Fruit fly (Drosophila melanogaster): ENCODE data around the gene CG16865.

CG16865 gene

dm6 chr2L:13833058-13833457, 21.7 kb downstream of the CG16865 start, which contains the start of the genes GatC, PolG2 and Polr2C:
TSS of gene GatC (minus strand) at chr2L:13833105.
TSS of gene PolG2 (minus strand) at chr2L:13833105.
TSS of gene Polr2C (plus strand) at chr2L:13833337.
- TF ChIP-seq CG1620 (GFP tag; optimal IDR thresholded peaks at IDR 0.05) (peak; percentile 12), CG14711 (tag; optimal IDR thresholded peaks at IDR 0.05) (peak; percentile 19), CG33017 (tag; optimal IDR thresholded peaks at IDR 0.05) (peak; percentile 11), Mnt (GFP tag; optimal IDR thresholded peaks at IDR 0.05) (peak; percentile 38), CG7101 (tag; optimal IDR thresholded peaks at IDR 0.05) (peak; percentile 53), kay (GFP tag; ENCODE audit: borderline replicate concordance) (no peak), toe (GFP tag; optimal IDR thresholded peaks at IDR 0.05) (no peak), Crg-1 (GFP tag; optimal IDR thresholded peaks at IDR 0.05) (peak; percentile 33), tj (GFP tag; optimal IDR thresholded peaks at IDR 0.05) (peak; percentile 0)

- peak; percentile 99 for TF ChIP-seq Crg-1 (GFP tag; optimal IDR thresholded peaks at IDR 0.05)
- peak; percentile 99 for TF ChIP-seq CG7045 (GFP tag; optimal IDR thresholded peaks at IDR 0.05)
- TF ChIP-seq kay (GFP tag; ENCODE audit: borderline replicate concordance), result no peak
- peak; percentile 98 for TF ChIP-seq Mnt (GFP tag; optimal IDR thresholded peaks at IDR 0.05)
- TF ChIP-seq CG12768 (GFP tag; optimal IDR thresholded peaks at IDR 0.05), result peak; percentile 99
- TF ChIP-seq ovo (GFP tag; optimal IDR thresholded peaks at IDR 0.05), result peak; percentile 98
- TF ChIP-seq CG33017 (tag; optimal IDR thresholded peaks at IDR 0.05), result peak; percentile 100
- TF ChIP-seq pad (GFP tag; optimal IDR thresholded peaks at IDR 0.05), result peak; percentile 93
- peak; percentile 100 for TF ChIP-seq CG5204 (GFP tag; optimal IDR thresholded peaks at IDR 0.05)
- TF ChIP-seq CG7101 (tag; optimal IDR thresholded peaks at IDR 0.05), result peak; percentile 100
- peak; percentile 99 for TF ChIP-seq Clk (GFP tag; optimal IDR thresholded peaks at IDR 0.05)
- peak; percentile 99 for TF ChIP-seq toe (GFP tag; optimal IDR thresholded peaks at IDR 0.05)
- peak; percentile 100 for TF ChIP-seq bab1 (GFP tag; optimal IDR thresholded peaks at IDR 0.05)
- TF ChIP-seq Hr96 (GFP tag; optimal IDR thresholded peaks at IDR 0.05), result peak; percentile 99
- TF ChIP-seq tj (GFP tag; optimal IDR thresholded peaks at IDR 0.05), result peak; percentile 91
- TF ChIP-seq CG14711 (tag; optimal IDR thresholded peaks at IDR 0.05), result peak; percentile 98
- peak; percentile 98 for TF ChIP-seq CG11617 (GFP tag; optimal IDR thresholded peaks at IDR 0.05)
- TF ChIP-seq CG1620 (GFP tag; optimal IDR thresholded peaks at IDR 0.05), result peak; percentile 99
- TF ChIP-seq cnc (optimal IDR thresholded peaks at IDR 0.05), result no peak
- peak; percentile 91 for TF ChIP-seq cic (GFP tag; optimal IDR thresholded peaks at IDR 0.05)
Observed at dm6 chr2L:13835002-13835910, 23.9 kb downstream of the CG16865 start, which contains the start of the genes mRpS23 and CenG1A. TSS of gene mRpS23 (minus strand) at chr2L:13835072. TSS of gene CenG1A (plus strand) at chr2L:13835564.

DNA sequence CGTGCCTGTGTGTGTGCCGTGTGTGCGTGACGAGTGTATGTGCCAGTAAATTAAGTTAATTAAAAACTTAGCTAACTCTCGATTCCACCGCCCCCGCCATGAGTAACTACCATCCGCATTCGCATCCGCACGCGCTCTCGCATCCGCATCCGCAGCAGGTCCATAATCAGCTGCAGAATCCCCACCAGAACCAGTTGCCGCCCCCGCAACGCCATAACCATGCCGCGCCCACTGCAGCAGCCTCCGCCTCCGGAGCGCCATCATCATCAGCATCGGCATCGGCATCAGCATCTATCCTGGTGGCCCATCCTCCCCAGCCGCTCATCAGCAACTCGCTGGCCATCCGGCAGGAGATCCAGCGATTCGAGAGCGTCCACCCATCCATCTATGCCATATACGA, 24.6 kb downstream of the CG16865 start:
- no peak for TF ChIP-seq CG1620 (GFP tag; optimal IDR thresholded peaks at IDR 0.05)
- no peak for TF ChIP-seq Clk (GFP tag; optimal IDR thresholded peaks at IDR 0.05)
- TF ChIP-seq CG5204 (GFP tag; optimal IDR thresholded peaks at IDR 0.05), result no peak
- TF ChIP-seq kay (GFP tag; ENCODE audit: borderline replicate concordance), result no peak
- TF ChIP-seq CG7101 (tag; optimal IDR thresholded peaks at IDR 0.05), result no peak
- TF ChIP-seq ovo (GFP tag; optimal IDR thresholded peaks at IDR 0.05), result no peak
- no peak for TF ChIP-seq CG33017 (tag; optimal IDR thresholded peaks at IDR 0.05)
- TF ChIP-seq Mnt (GFP tag; optimal IDR thresholded peaks at IDR 0.05), result no peak
- TF ChIP-seq Crg-1 (GFP tag; optimal IDR thresholded peaks at IDR 0.05), result no peak
- TF ChIP-seq CG12768 (GFP tag; optimal IDR thresholded peaks at IDR 0.05), result no peak
- no peak for TF ChIP-seq pad (GFP tag; optimal IDR thresholded peaks at IDR 0.05)
- TF ChIP-seq Hr96 (GFP tag; optimal IDR thresholded peaks at IDR 0.05), result no peak

dm6 chr2L:13837579-13837978, 26.3 kb downstream of the CG16865 start:
- no peak for TF ChIP-seq cnc (optimal IDR thresholded peaks at IDR 0.05)
- no peak for TF ChIP-seq Crg-1 (GFP tag; optimal IDR thresholded peaks at IDR 0.05)
- TF ChIP-seq CG33017 (tag; optimal IDR thresholded peaks at IDR 0.05), result no peak
- no peak for TF ChIP-seq pad (GFP tag; optimal IDR thresholded peaks at IDR 0.05)
- TF ChIP-seq toe (GFP tag; optimal IDR thresholded peaks at IDR 0.05), result no peak
- no peak for TF ChIP-seq CG7045 (GFP tag; optimal IDR thresholded peaks at IDR 0.05)
- no peak for TF ChIP-seq cic (GFP tag; optimal IDR thresholded peaks at IDR 0.05)
- TF ChIP-seq kay (GFP tag; ENCODE audit: borderline replicate concordance), result no peak

- no peak for TF ChIP-seq bab1 (GFP tag; optimal IDR thresholded peaks at IDR 0.05)
- TF ChIP-seq CG11617 (GFP tag; optimal IDR thresholded peaks at IDR 0.05), result peak; percentile 71
- peak; percentile 78 for TF ChIP-seq CG33017 (tag; optimal IDR thresholded peaks at IDR 0.05)
- TF ChIP-seq CG12768 (GFP tag; optimal IDR thresholded peaks at IDR 0.05), result peak; percentile 55
- TF ChIP-seq ovo (GFP tag; optimal IDR thresholded peaks at IDR 0.05), result no peak
- TF ChIP-seq pad (GFP tag; optimal IDR thresholded peaks at IDR 0.05), result peak; percentile 32
- peak; percentile 4 for TF ChIP-seq Crg-1 (GFP tag; optimal IDR thresholded peaks at IDR 0.05)
- peak; percentile 71 for TF ChIP-seq CG7045 (GFP tag; optimal IDR thresholded peaks at IDR 0.05)
- peak; percentile 10 for TF ChIP-seq CG5204 (GFP tag; optimal IDR thresholded peaks at IDR 0.05)
- peak; percentile 84 for TF ChIP-seq kay (GFP tag; ENCODE audit: borderline replicate concordance)
- TF ChIP-seq cic (GFP tag; optimal IDR thresholded peaks at IDR 0.05), result peak; percentile 93
- no peak for TF ChIP-seq CG1620 (GFP tag; optimal IDR thresholded peaks at IDR 0.05)
- peak; percentile 43 for TF ChIP-seq Clk (GFP tag; optimal IDR thresholded peaks at IDR 0.05)
- no peak for TF ChIP-seq cnc (optimal IDR thresholded peaks at IDR 0.05)
- no peak for TF ChIP-seq tj (GFP tag; optimal IDR thresholded peaks at IDR 0.05)
- TF ChIP-seq CG7101 (tag; optimal IDR thresholded peaks at IDR 0.05), result peak; percentile 50
- no peak for TF ChIP-seq Hr96 (GFP tag; optimal IDR thresholded peaks at IDR 0.05)
- no peak for TF ChIP-seq Mnt (GFP tag; optimal IDR thresholded peaks at IDR 0.05)
- TF ChIP-seq toe (GFP tag; optimal IDR thresholded peaks at IDR 0.05), result no peak
- TF ChIP-seq CG14711 (tag; optimal IDR thresholded peaks at IDR 0.05), result no peak
Observed at dm6 chr2L:13838647-13839390, 27.5 kb downstream of the CG16865 start.
